Fruit fly (Drosophila melanogaster) whole organism, prepupa: Measurements from ENCODE around the gene tll.
A peak's percentile ranks its signal among the peaks of the same experiment; 100 is the strongest.

ENCODE experiments used
- CG10631 ChIP-seq: fragments of 200-800 bp; sonication (Bioruptor generic); optimal IDR thresholded peaks from 2 replicates; lab custom pipeline; 2016; ENCODE audit warnings: missing biosample characterization, missing genetic modification characterization
- CG11294 ChIP-seq: fragments of 200-800 bp; sonication (Bioruptor generic); IDR thresholded peaks from 2 replicates; pipeline ENCODE4 v1.3.6; 2022; ENCODE audit warnings: missing biosample characterization, missing genetic modification characterization
- CG11902 ChIP-seq: fragments of 200-800 bp; sonication (Bioruptor generic); optimal IDR thresholded peaks from 3 replicates; lab custom pipeline; 2016; ENCODE audit warnings: missing biosample characterization, missing genetic modification characterization
- CG15336 ChIP-seq: fragments of 200-800 bp; sonication (Bioruptor generic); IDR thresholded peaks from 2 replicates; pipeline ENCODE4 v1.3.6; 2022; ENCODE audit warnings: missing biosample characterization, missing genetic modification characterization
- CG1621 ChIP-seq: fragments of 200-800 bp; sonication (Bioruptor generic); optimal IDR thresholded peaks from 3 replicates; lab custom pipeline; 2018; ENCODE audit warnings: missing biosample characterization, mild to moderate bottlenecking, missing genetic modification characterization
- CG3032 ChIP-seq: fragments of 200-800 bp; optimal IDR thresholded peaks from 2 replicates; lab custom pipeline; 2019; ENCODE audit warnings: missing biosample characterization, mild to moderate bottlenecking, missing genetic modification characterization, moderate library complexity
- CG31627 ChIP-seq: fragments of 200-800 bp; sonication (Bioruptor generic); optimal IDR thresholded peaks from 3 replicates; lab custom pipeline; 2016; ENCODE audit warnings: missing biosample characterization, missing genetic modification characterization
- CG32006 ChIP-seq: fragments of 200-800 bp; sonication (Bioruptor generic); optimal IDR thresholded peaks from 3 replicates; lab custom pipeline; 2017; ENCODE audit warnings: missing biosample characterization, mild to moderate bottlenecking, missing genetic modification characterization
- CG34406 ChIP-seq: fragments of 200-800 bp; sonication (Bioruptor generic); optimal IDR thresholded peaks from 3 replicates; lab custom pipeline; 2016; ENCODE audit warnings: missing biosample characterization, missing genetic modification characterization
- CG3919 ChIP-seq: fragments of 200-800 bp; sonication (Bioruptor generic); optimal IDR thresholded peaks from 3 replicates; lab custom pipeline; 2016; ENCODE audit warnings: missing biosample characterization, missing genetic modification characterization
- CG6163 ChIP-seq: fragments of 200-800 bp; sonication (Bioruptor generic); IDR thresholded peaks from 3 replicates; pipeline ENCODE4 v1.3.6; 2022; ENCODE audit warnings: missing biosample characterization, missing genetic modification characterization
- CG6276 ChIP-seq: fragments of 200-800 bp; sonication (Bioruptor generic); optimal IDR thresholded peaks from 2 replicates; lab custom pipeline; 2017; ENCODE audit warnings: missing biosample characterization, mild to moderate bottlenecking, missing genetic modification characterization
- CG6792 ChIP-seq: fragments of 200-800 bp; sonication (Bioruptor generic); optimal IDR thresholded peaks from 3 replicates; lab custom pipeline; 2016; ENCODE audit warnings: missing biosample characterization, missing genetic modification characterization
- CG6808 ChIP-seq: fragments of 200-800 bp; sonication (Bioruptor generic); optimal IDR thresholded peaks from 3 replicates; lab custom pipeline; 2017; ENCODE audit warnings: missing biosample characterization, missing genetic modification characterization, mild to moderate bottlenecking, moderate library complexity, missing genetic modification reagents
- CG8632 ChIP-seq: fragments of 200-800 bp; sonication (Bioruptor generic); optimal IDR thresholded peaks from 3 replicates; lab custom pipeline; 2016; ENCODE audit warnings: missing biosample characterization, missing genetic modification characterization
- CG9139 ChIP-seq: fragments of 200-800 bp; sonication (Bioruptor generic); optimal IDR thresholded peaks from 3 replicates; lab custom pipeline; 2017; ENCODE audit warnings: missing biosample characterization, mild to moderate bottlenecking, missing genetic modification characterization
- Eip75B ChIP-seq: fragments of 200-800 bp; sonication (Bioruptor generic); optimal IDR thresholded peaks from 3 replicates; lab custom pipeline; 2016; ENCODE audit warnings: missing biosample characterization, missing genetic modification characterization
- Eip78C ChIP-seq: fragments of 200-800 bp; sonication (Bioruptor generic); peaks from one replicate; lab custom pipeline; 2016; ENCODE audit warnings: missing biosample characterization, missing genetic modification characterization
- Ets96B ChIP-seq: fragments of 200-800 bp; optimal IDR thresholded peaks from 2 replicates; lab custom pipeline; 2019; ENCODE audit warnings: missing biosample characterization, mild to moderate bottlenecking, missing genetic modification characterization, moderate library complexity
- Gug ChIP-seq: fragments of 200-800 bp; sonication (Bioruptor generic); IDR thresholded peaks from 2 replicates; pipeline ENCODE4 v1.3.6; 2022; ENCODE audit warnings: missing biosample characterization, missing genetic modification characterization
- Hr39 ChIP-seq: fragments of 200-800 bp; sonication (Bioruptor generic); optimal IDR thresholded peaks from 2 replicates; lab custom pipeline; 2016; ENCODE audit warnings: missing biosample characterization, missing genetic modification characterization
- Hr4 ChIP-seq: fragments of 200-800 bp; sonication (Bioruptor generic); optimal IDR thresholded peaks from 3 replicates; lab custom pipeline; 2016; ENCODE audit warnings: missing biosample characterization, missing genetic modification characterization
- Lpt ChIP-seq: fragments of 200-800 bp; sonication (Bioruptor generic); optimal IDR thresholded peaks from 3 replicates; lab custom pipeline; 2016; ENCODE audit warnings: missing biosample characterization, missing genetic modification characterization
- Met ChIP-seq: fragments of 200-800 bp; sonication (Bioruptor generic); optimal IDR thresholded peaks from 3 replicates; lab custom pipeline; 2016; ENCODE audit warnings: missing biosample characterization, missing genetic modification characterization
- OdsH ChIP-seq: fragments of 200-800 bp; sonication (Bioruptor generic); optimal IDR thresholded peaks from 3 replicates; lab custom pipeline; 2016; ENCODE audit warnings: missing biosample characterization, missing genetic modification characterization
- Smox ChIP-seq: fragments of 200-800 bp; sonication (Bioruptor generic); optimal IDR thresholded peaks from 3 replicates; lab custom pipeline; 2016; ENCODE audit warnings: missing biosample characterization, missing genetic modification characterization
- Sox102F ChIP-seq: fragments of 200-800 bp; sonication (Bioruptor generic); optimal IDR thresholded peaks from 2 replicates; lab custom pipeline; 2016; ENCODE audit warnings: missing biosample characterization, mild to moderate bottlenecking, missing genetic modification characterization
- Sox14 ChIP-seq: fragments of 200-800 bp; sonication (Bioruptor generic); optimal IDR thresholded peaks from 3 replicates; lab custom pipeline; 2016; ENCODE audit warnings: missing biosample characterization, missing genetic modification characterization
- Sox15 ChIP-seq: fragments of 200-800 bp; sonication (Bioruptor generic); optimal IDR thresholded peaks from 3 replicates; lab custom pipeline; 2016; ENCODE audit warnings: missing biosample characterization, missing genetic modification characterization
- achi ChIP-seq: fragments of 200-800 bp; sonication (Bioruptor generic); optimal IDR thresholded peaks from 3 replicates; lab custom pipeline; 2016; ENCODE audit warnings: missing biosample characterization, missing genetic modification characterization
- acj6 ChIP-seq: fragments of 200-800 bp; sonication (Bioruptor generic); optimal IDR thresholded peaks from 3 replicates; lab custom pipeline; 2016; ENCODE audit warnings: missing biosample characterization, missing genetic modification characterization
- cyc ChIP-seq: fragments of 200-800 bp; sonication (Bioruptor generic); optimal IDR thresholded peaks from 3 replicates; lab custom pipeline; 2016; ENCODE audit warnings: missing biosample characterization, missing genetic modification characterization
- dac ChIP-seq: fragments of 200-800 bp; sonication (Bioruptor generic); optimal IDR thresholded peaks from 2 replicates; lab custom pipeline; 2017; ENCODE audit warnings: missing biosample characterization, mild to moderate bottlenecking, missing genetic modification characterization
- eg ChIP-seq: fragments of 200-800 bp; sonication (Bioruptor generic); IDR thresholded peaks from 3 replicates; pipeline ENCODE4 v1.3.6; 2022; ENCODE audit warnings: missing biosample characterization, missing genetic modification characterization
- fd59A ChIP-seq: fragments of 200-800 bp; sonication (Bioruptor generic); optimal IDR thresholded peaks from 2 replicates; lab custom pipeline; 2017; ENCODE audit warnings: missing biosample characterization, mild to moderate bottlenecking, missing genetic modification characterization, missing genetic modification reagents
- fkh ChIP-seq: fragments of 200-800 bp; sonication (Bioruptor generic); optimal IDR thresholded peaks from 3 replicates; lab custom pipeline; 2017; ENCODE audit warnings: missing biosample characterization, mild to moderate bottlenecking, missing genetic modification characterization, moderate library complexity
- lz ChIP-seq: fragments of 200-800 bp; sonication (Bioruptor generic); optimal IDR thresholded peaks from 3 replicates; lab custom pipeline; 2016; ENCODE audit warnings: missing biosample characterization, missing genetic modification characterization
- net ChIP-seq: fragments of 200-800 bp; sonication (Bioruptor generic); optimal IDR thresholded peaks from 3 replicates; lab custom pipeline; 2016; ENCODE audit warnings: missing biosample characterization, missing genetic modification characterization
- pdm3 ChIP-seq: fragments of 200-800 bp; sonication (Bioruptor generic); optimal IDR thresholded peaks from 3 replicates; lab custom pipeline; 2016; ENCODE audit warnings: missing biosample characterization, missing genetic modification characterization
- spab ChIP-seq: fragments of 200-800 bp; sonication (Bioruptor generic); optimal IDR thresholded peaks from 2 replicates; lab custom pipeline; 2017; ENCODE audit warnings: missing biosample characterization, mild to moderate bottlenecking, missing genetic modification characterization, missing genetic modification reagents
- svp ChIP-seq: fragments of 200-800 bp; sonication (Bioruptor generic); peaks from one replicate; lab custom pipeline; 2016; ENCODE audit warnings: missing biosample characterization, missing genetic modification characterization
- topi ChIP-seq: fragments of 200-800 bp; sonication (Bioruptor generic); optimal IDR thresholded peaks from 3 replicates; lab custom pipeline; 2016; ENCODE audit warnings: missing biosample characterization, missing genetic modification characterization
- vri ChIP-seq: fragments of 200-800 bp; sonication (Bioruptor generic); optimal IDR thresholded peaks from 3 replicates; lab custom pipeline; 2016; ENCODE audit warnings: missing biosample characterization, mild to moderate bottlenecking, missing genetic modification characterization

The tll gene

DNA sequence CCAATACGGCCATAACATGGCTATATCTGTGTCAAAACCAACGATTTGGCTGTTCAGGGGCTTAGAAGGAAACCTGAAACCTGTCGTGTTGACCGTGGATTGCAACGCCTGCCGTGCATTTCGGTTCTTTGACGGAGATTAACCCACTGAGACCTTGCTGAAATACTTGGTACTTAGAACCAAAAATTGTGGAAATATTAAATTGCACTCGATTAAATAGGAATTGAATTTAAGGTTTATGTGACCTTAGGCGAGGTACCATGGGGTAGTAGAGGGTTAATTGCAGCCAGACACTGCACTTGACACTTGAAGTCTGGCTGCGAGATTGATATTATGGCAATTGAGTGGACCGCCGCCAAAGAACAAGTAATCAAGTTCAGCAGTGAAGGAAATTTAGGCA is 37.9 kb downstream of the tll start:
- TF ChIP-seq acj6 (GFP tag; lab: Kevin White, UChicago), result peak; percentile 23
- no peak for TF ChIP-seq CG1621 (tag; lab: Kevin White, UChicago)
- no peak for TF ChIP-seq CG9139
- TF ChIP-seq Sox15 (GFP tag; lab: Kevin White, UChicago), result peak; percentile 11
- TF ChIP-seq net (GFP tag; lab: Kevin White, UChicago), result no peak
- no peak for TF ChIP-seq Ets96B (tag; lab: Kevin White, UChicago)
- TF ChIP-seq lz (GFP tag; lab: Kevin White, UChicago), result peak; percentile 17
- TF ChIP-seq CG32006, result no peak
- peak; percentile 75 for TF ChIP-seq eg (GFP tag; lab: Robert Waterston, UW)
- peak; percentile 69 for TF ChIP-seq CG11294 (GFP tag; lab: Robert Waterston, UW)
- TF ChIP-seq CG3032 (tag; lab: Kevin White, UChicago), result no peak
- TF ChIP-seq svp, result peak; percentile 44
- TF ChIP-seq CG3919 (GFP tag; lab: Kevin White, UChicago), result peak; percentile 51
- TF ChIP-seq Sox14 (GFP tag; lab: Kevin White, UChicago), result peak; percentile 21
- TF ChIP-seq Eip78C, result peak; percentile 72
- TF ChIP-seq Eip75B (GFP tag; lab: Kevin White, UChicago), result no peak
- peak; percentile 29 for TF ChIP-seq CG6792
- TF ChIP-seq CG10631 (GFP tag; lab: Kevin White, UChicago), result peak; percentile 18
- no peak for TF ChIP-seq Hr4
- peak; percentile 34 for TF ChIP-seq CG31627 (GFP tag; lab: Kevin White, UChicago)
- TF ChIP-seq Met (GFP tag; lab: Kevin White, UChicago), result peak; percentile 24
- peak; percentile 37 for TF ChIP-seq pdm3
- no peak for TF ChIP-seq fd59A (GFP tag; lab: Kevin White, UChicago)
- TF ChIP-seq OdsH, result peak; percentile 23
- peak; percentile 32 for TF ChIP-seq achi (GFP tag; lab: Kevin White, UChicago)
- peak; percentile 64 for TF ChIP-seq CG6163 (GFP tag; lab: Robert Waterston, UW)
- TF ChIP-seq Smox, result peak; percentile 19
- TF ChIP-seq topi (GFP tag; lab: Kevin White, UChicago), result peak; percentile 38
- no peak for TF ChIP-seq Lpt (GFP tag; lab: Kevin White, UChicago)
- peak; percentile 70 for TF ChIP-seq CG15336
- TF ChIP-seq fkh (GFP tag; lab: Kevin White, UChicago), result no peak
- peak; percentile 13 for TF ChIP-seq cyc (GFP tag; lab: Kevin White, UChicago)
- TF ChIP-seq Hr39 (GFP tag; lab: Kevin White, UChicago), result peak; percentile 47
- TF ChIP-seq Sox102F (GFP tag; lab: Kevin White, UChicago), result peak; percentile 14

DNA sequence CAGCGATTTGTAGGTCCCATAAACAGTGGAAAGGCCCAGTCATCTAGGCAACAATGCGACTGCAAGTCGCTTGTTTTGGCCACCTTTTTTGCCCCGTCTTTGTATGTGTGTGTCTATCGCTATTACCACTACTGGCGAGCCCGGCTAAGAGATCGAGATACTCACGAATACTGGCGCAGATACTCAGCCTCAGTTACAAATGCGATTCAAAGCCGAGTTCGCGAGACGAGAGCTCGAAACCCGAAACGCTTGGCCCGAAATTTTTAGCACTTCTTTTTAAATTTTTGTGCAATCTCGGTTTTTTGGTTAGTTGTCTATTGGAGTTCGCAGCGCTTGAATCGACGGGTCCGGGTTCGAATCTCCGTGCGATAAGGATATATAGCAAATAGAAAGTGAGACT is 41.6 kb downstream of the tll start, which contains the start of gene Cyp4c3:
Gene Cyp4c3 (plus strand): TSS at position 301 of the 400 bp plus-strand sequence.
- TF ChIP-seq CG1621 (tag; lab: Kevin White, UChicago), result no peak
- no peak for TF ChIP-seq spab
- no peak for TF ChIP-seq topi (GFP tag; lab: Kevin White, UChicago)
- TF ChIP-seq CG31627 (GFP tag; lab: Kevin White, UChicago), result no peak
- TF ChIP-seq vri (GFP tag; lab: Kevin White, UChicago), result no peak
- TF ChIP-seq CG34406 (GFP tag; lab: Kevin White, UChicago), result no peak
- no peak for TF ChIP-seq CG3919 (GFP tag; lab: Kevin White, UChicago)
- no peak for TF ChIP-seq Gug (GFP tag; lab: Robert Waterston, UW)
- no peak for TF ChIP-seq dac (GFP tag; lab: Kevin White, UChicago)
- no peak for TF ChIP-seq CG11902 (GFP tag; lab: Kevin White, UChicago)
- TF ChIP-seq CG6808 (GFP tag; lab: Kevin White, UChicago), result no peak
- TF ChIP-seq CG3032 (tag; lab: Kevin White, UChicago), result no peak
- no peak for TF ChIP-seq Eip75B (GFP tag; lab: Kevin White, UChicago)
- no peak for TF ChIP-seq OdsH
- TF ChIP-seq CG6276 (GFP tag; lab: Kevin White, UChicago), result no peak
- no peak for TF ChIP-seq Eip78C
- TF ChIP-seq CG8632, result no peak
